Worm (Caenorhabditis elegans): ENCODE measurements around the gene tag-153.

DNA sequence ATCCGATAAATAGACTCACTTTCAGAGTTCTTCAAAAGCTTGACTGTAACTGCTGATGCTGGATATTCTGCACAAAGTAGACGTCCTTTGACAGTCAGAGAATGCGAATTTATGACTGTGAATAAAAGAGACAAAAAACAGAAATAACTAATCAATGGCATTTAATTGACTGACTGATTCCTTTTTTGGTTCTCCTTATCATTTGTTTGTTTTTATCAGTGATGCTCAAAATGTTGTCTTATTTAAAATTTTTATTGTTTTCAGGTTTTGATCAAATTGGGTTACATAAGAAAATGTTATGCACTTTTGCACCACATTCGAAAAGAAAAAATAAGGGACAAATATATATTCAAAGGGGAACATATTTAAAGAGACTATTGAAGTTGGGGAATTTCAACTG lies 33.5 kb downstream of the tag-153 start, which contains the start of gene ttr-49:
- TF ChIP-seq alr-1 (tag; optimal IDR thresholded peaks at IDR 0.05) = no peak
- no peak for TF ChIP-seq lin-13 (GFP tag; optimal IDR thresholded peaks at IDR 0.05)
- TF ChIP-seq lin-11 (tag; optimal IDR thresholded peaks at IDR 0.05) = no peak
- TF ChIP-seq mdl-1 (tag; optimal IDR thresholded peaks at IDR 0.05) = no peak
- no peak for TF ChIP-seq nhr-237 (tag; optimal IDR thresholded peaks at IDR 0.05)
- no peak for TF ChIP-seq zag-1 (tag; optimal IDR thresholded peaks at IDR 0.05)
- no peak for TF ChIP-seq ztf-1 (GFP tag; conservative IDR thresholded peaks at IDR 0.05)
- TF ChIP-seq nhr-11 (tag; optimal IDR thresholded peaks at IDR 0.05) = no peak
- no peak for TF ChIP-seq F13H6.1 (tag; optimal IDR thresholded peaks at IDR 0.05)
- no peak for TF ChIP-seq ZK546.5 (tag; optimal IDR thresholded peaks at IDR 0.05)
- no peak for TF ChIP-seq aly-2 (tag; optimal IDR thresholded peaks at IDR 0.05)
- no peak for TF ChIP-seq ztf-11 (tag; optimal IDR thresholded peaks at IDR 0.05)

Data from whole organism, L2 larva.